Fruit fly (Drosophila melanogaster) whole organism, embryonic: ENCODE measurements around the gene CG8292.

Experiments
- Aef1 ChIP-seq: fragments of 200-800 bp; sonication (Bioruptor generic); IDR thresholded peaks from 3 replicates; pipeline ENCODE4 v1.3.6; 2022; ENCODE audit warnings: missing biosample characterization, missing genetic modification characterization
- B-H1 ChIP-seq: fragments of 200-800 bp; sonication (Bioruptor generic); IDR thresholded peaks from 3 replicates; pipeline ENCODE4 v1.3.6; 2022; ENCODE audit warnings: missing biosample characterization, missing genetic modification characterization
- B-H2 ChIP-seq: fragments of 200-800 bp; sonication (Bioruptor generic); optimal IDR thresholded peaks from 2 replicates; lab custom pipeline; 2018; ENCODE audit warnings: missing biosample characterization, mild to moderate bottlenecking, missing genetic modification characterization
- CG10321 ChIP-seq: fragments of 200-800 bp; sonication (Bioruptor generic); IDR thresholded peaks from 2 replicates; pipeline ENCODE4 v1.3.6; 2022; ENCODE audit warnings: missing biosample characterization, missing genetic modification characterization
- CG12071 ChIP-seq: fragments of 200-800 bp; sonication (Bioruptor generic); optimal IDR thresholded peaks from 3 replicates; lab custom pipeline; 2018; ENCODE audit warnings: missing biosample characterization, mild to moderate bottlenecking, missing genetic modification characterization
- CG12299 ChIP-seq: fragments of 200-800 bp; sonication (Bioruptor generic); optimal IDR thresholded peaks from 2 replicates; lab custom pipeline; 2018; ENCODE audit warnings: missing biosample characterization, mild to moderate bottlenecking, missing genetic modification characterization
- CG1233 ChIP-seq: fragments of 200-800 bp; sonication (Bioruptor generic); optimal IDR thresholded peaks from 4 replicates; lab custom pipeline; 2018; ENCODE audit warnings: missing biosample characterization, mild to moderate bottlenecking, missing genetic modification characterization
- CG13894 ChIP-seq: fragments of 200-800 bp; sonication (Bioruptor generic); optimal IDR thresholded peaks from 3 replicates; lab custom pipeline; 2018; ENCODE audit warnings: missing biosample characterization, mild to moderate bottlenecking, missing genetic modification characterization, moderate library complexity
- CG16815 ChIP-seq: fragments of 200-800 bp; sonication (Bioruptor generic); optimal IDR thresholded peaks from 3 replicates; lab custom pipeline; 2017; ENCODE audit warnings: missing biosample characterization, mild to moderate bottlenecking, missing genetic modification characterization
- CG18262 ChIP-seq: fragments of 200-800 bp; optimal IDR thresholded peaks from 3 replicates; lab custom pipeline; 2019; ENCODE audit warnings: missing biosample characterization, mild to moderate bottlenecking, missing genetic modification characterization, moderate library complexity
- CG3065 ChIP-seq: fragments of 200-800 bp; sonication (Bioruptor generic); optimal IDR thresholded peaks from 2 replicates; lab custom pipeline; 2016; ENCODE audit warnings: missing biosample characterization, missing genetic modification characterization
- CG31388 ChIP-seq: fragments of 200-800 bp; sonication (Bioruptor generic); optimal IDR thresholded peaks from 2 replicates; lab custom pipeline; 2016; ENCODE audit warnings: missing biosample characterization, missing genetic modification characterization
- CG34224 ChIP-seq: fragments of 200-800 bp; sonication (Bioruptor generic); IDR thresholded peaks from 3 replicates; pipeline ENCODE4 v1.3.6; 2022; ENCODE audit warnings: missing biosample characterization, missing genetic modification characterization; ENCODE audit not compliant: partially characterized antibody
- CG34376 ChIP-seq: fragments of 200-800 bp; sonication (Bioruptor generic); optimal IDR thresholded peaks from 2 replicates; lab custom pipeline; 2018; ENCODE audit warnings: missing biosample characterization, mild to moderate bottlenecking, missing genetic modification characterization
- CG34422 ChIP-seq: fragments of 200-800 bp; sonication (Bioruptor generic); IDR thresholded peaks from 3 replicates; pipeline ENCODE4 v1.3.6; 2022; ENCODE audit warnings: missing biosample characterization, missing genetic modification characterization
- CG3995 ChIP-seq: fragments of 200-800 bp; sonication (Bioruptor generic); optimal IDR thresholded peaks from 3 replicates; lab custom pipeline; 2016; ENCODE audit warnings: missing biosample characterization, missing genetic modification characterization
- CG43689 ChIP-seq: fragments of 200-800 bp; sonication (Bioruptor generic); IDR thresholded peaks from 2 replicates; pipeline ENCODE4 v1.3.6; 2022; ENCODE audit warnings: missing biosample characterization, missing genetic modification characterization
- CG7372 ChIP-seq: fragments of 200-800 bp; sonication (Bioruptor generic); IDR thresholded peaks from 2 replicates; pipeline ENCODE4 v1.3.6; 2022; ENCODE audit warnings: missing biosample characterization, missing genetic modification characterization
- CG7963 ChIP-seq: fragments of 200-800 bp; sonication (Bioruptor generic); IDR thresholded peaks from 3 replicates; pipeline ENCODE4 v1.3.6; 2022; ENCODE audit warnings: missing biosample characterization, missing genetic modification characterization; ENCODE audit not compliant: partially characterized antibody
- CG8281 ChIP-seq: fragments of 200-800 bp; sonication (Bioruptor generic); optimal IDR thresholded peaks from 2 replicates; lab custom pipeline; 2018; ENCODE audit warnings: missing biosample characterization, mild to moderate bottlenecking, missing genetic modification characterization, moderate library complexity
- CG9932 ChIP-seq: fragments of 200-800 bp; sonication (Bioruptor generic); IDR thresholded peaks from 2 replicates; pipeline ENCODE4 v1.3.6; 2022; ENCODE audit warnings: missing biosample characterization, missing genetic modification characterization
- CHES-1-like ChIP-seq: fragments of 200-800 bp; sonication (Bioruptor generic); optimal IDR thresholded peaks from 2 replicates; lab custom pipeline; 2016; ENCODE audit warnings: missing biosample characterization, missing genetic modification characterization
- Chrac-16 ChIP-seq: fragments of 200-800 bp; sonication (Bioruptor generic); optimal IDR thresholded peaks from 3 replicates; lab custom pipeline; 2016; ENCODE audit warnings: missing biosample characterization, missing genetic modification characterization
- D19B ChIP-seq: fragments of 200-800 bp; sonication (Bioruptor generic); optimal IDR thresholded peaks from 2 replicates; lab custom pipeline; 2017; ENCODE audit warnings: missing biosample characterization, mild to moderate bottlenecking, missing genetic modification characterization
- Dbx ChIP-seq: fragments of 200-800 bp; sonication (Bioruptor generic); IDR thresholded peaks from 3 replicates; pipeline ENCODE4 v1.3.6; 2022; ENCODE audit warnings: missing biosample characterization, missing genetic modification characterization
- Eip74EF ChIP-seq, 2 experiments: fragments of 200-800 bp in 1 of 2; fragments of >200 bp in 1 of 2; sonication (Bioruptor generic) in 1 of 2; optimal IDR thresholded peaks; 2 replicates each; lab custom pipeline; 2017 to 2019; ENCODE audit warnings: missing biosample characterization in 2 of 2, missing genetic modification characterization in 2 of 2, mild to moderate bottlenecking in 1 of 2, moderate library complexity in 1 of 2
- Fer3 ChIP-seq: fragments of 200-800 bp; sonication (Bioruptor generic); optimal IDR thresholded peaks from 2 replicates; lab custom pipeline; 2018; ENCODE audit warnings: missing biosample characterization, mild to moderate bottlenecking, missing genetic modification characterization, moderate library complexity
- H15 ChIP-seq: fragments of 200-800 bp; sonication (Bioruptor generic); IDR thresholded peaks from 3 replicates; pipeline ENCODE4 v1.3.6; 2022; ENCODE audit warnings: missing biosample characterization, missing genetic modification characterization
- HHEX ChIP-seq: fragments of 200-800 bp; sonication (Bioruptor generic); optimal IDR thresholded peaks from 3 replicates; lab custom pipeline; 2017; ENCODE audit warnings: missing biosample characterization, mild to moderate bottlenecking, missing genetic modification characterization, missing genetic modification reagents
- Hsf ChIP-seq: fragments of 200-800 bp; sonication (Bioruptor generic); optimal IDR thresholded peaks from 3 replicates; lab custom pipeline; 2016; ENCODE audit warnings: missing biosample characterization, missing genetic modification characterization
- PHDP ChIP-seq: fragments of 200-800 bp; sonication (Bioruptor generic); optimal IDR thresholded peaks from 3 replicates; lab custom pipeline; 2018; ENCODE audit warnings: missing biosample characterization, mild to moderate bottlenecking, missing genetic modification characterization, moderate library complexity
- Rfx ChIP-seq: fragments of 200-800 bp; sonication (Bioruptor generic); IDR thresholded peaks from 2 replicates; pipeline ENCODE4 v1.3.6; 2022; ENCODE audit warnings: missing biosample characterization, missing genetic modification characterization
- Sox102F ChIP-seq: fragments of 200-800 bp; sonication (Bioruptor generic); optimal IDR thresholded peaks from 2 replicates; lab custom pipeline; 2018; ENCODE audit warnings: missing biosample characterization, mild to moderate bottlenecking, missing genetic modification characterization, moderate library complexity
- Taf1 ChIP-seq: fragments of 200-800 bp; sonication (Bioruptor generic); IDR thresholded peaks from 2 replicates; pipeline ENCODE4 v1.3.6; 2022; ENCODE audit warnings: missing biosample characterization, missing genetic modification characterization
- Usf ChIP-seq: fragments of 200-800 bp; sonication (Bioruptor generic); optimal IDR thresholded peaks from 2 replicates; lab custom pipeline; 2017; ENCODE audit warnings: missing genotype, missing biosample characterization, missing genetic modification characterization
- ab ChIP-seq: fragments of 200-800 bp; sonication (Bioruptor generic); optimal IDR thresholded peaks from 2 replicates; lab custom pipeline; 2016; ENCODE audit warnings: missing biosample characterization, missing genetic modification characterization
- caup ChIP-seq: fragments of 200-800 bp; sonication (Bioruptor generic); optimal IDR thresholded peaks from 3 replicates; lab custom pipeline; 2017; ENCODE audit warnings: missing biosample characterization, mild to moderate bottlenecking, missing genetic modification characterization, moderate library complexity; ENCODE audit not compliant: severe bottlenecking
- corto ChIP-seq: fragments of 200-800 bp; sonication (Bioruptor generic); optimal IDR thresholded peaks from 2 replicates; lab custom pipeline; 2016; ENCODE audit warnings: missing biosample characterization, mild to moderate bottlenecking, missing genetic modification characterization, moderate library complexity
- fd96Cb ChIP-seq: fragments of 200-800 bp; sonication (Bioruptor generic); optimal IDR thresholded peaks from 2 replicates; lab custom pipeline; 2018; ENCODE audit warnings: missing biosample characterization, mild to moderate bottlenecking, missing genetic modification characterization, moderate library complexity
- hbn ChIP-seq: fragments of 200-800 bp; sonication (Bioruptor generic); IDR thresholded peaks from 2 replicates; pipeline ENCODE4 v1.3.6; 2022; ENCODE audit warnings: missing biosample characterization, missing genetic modification characterization; ENCODE audit not compliant: partially characterized antibody
- jumu ChIP-seq: fragments of 200-800 bp; sonication (Bioruptor generic); optimal IDR thresholded peaks from 3 replicates; lab custom pipeline; 2016; ENCODE audit warnings: missing biosample characterization, missing genetic modification characterization
- mirr ChIP-seq: fragments of 200-800 bp; sonication (Bioruptor generic); optimal IDR thresholded peaks from 3 replicates; lab custom pipeline; 2018; ENCODE audit warnings: missing biosample characterization, mild to moderate bottlenecking, missing genetic modification characterization
- p53 ChIP-seq: fragments of 200-800 bp; sonication (Bioruptor generic); optimal IDR thresholded peaks from 2 replicates; lab custom pipeline; 2016; ENCODE audit warnings: missing biosample characterization, missing genetic modification characterization
- sens ChIP-seq: fragments of 200-800 bp; sonication (Bioruptor generic); peaks from one replicate; lab custom pipeline; 2016; ENCODE audit warnings: missing biosample characterization, missing genetic modification characterization
- sna ChIP-seq: fragments of 200-800 bp; sonication (Bioruptor generic); IDR thresholded peaks from 2 replicates; pipeline ENCODE4 v1.3.6; 2022; ENCODE audit warnings: missing biosample characterization, missing genetic modification characterization; ENCODE audit not compliant: partially characterized antibody
- sqz ChIP-seq: fragments of 200-800 bp; sonication (Bioruptor generic); optimal IDR thresholded peaks from 3 replicates; lab custom pipeline; 2018; ENCODE audit warnings: missing biosample characterization, mild to moderate bottlenecking, missing genetic modification characterization
- ssp ChIP-seq: fragments of 200-800 bp; sonication (Bioruptor generic); IDR thresholded peaks from 2 replicates; pipeline ENCODE4 v1.3.6; 2022; ENCODE audit warnings: missing biosample characterization, missing genetic modification characterization
- stc ChIP-seq: fragments of 200-800 bp; sonication (Bioruptor generic); IDR thresholded peaks from 2 replicates; pipeline ENCODE4 v1.3.6; 2022; ENCODE audit warnings: missing biosample characterization, missing genetic modification characterization
- stwl ChIP-seq: fragments of 200-800 bp; sonication (Bioruptor generic); optimal IDR thresholded peaks from 3 replicates; lab custom pipeline; 2018; ENCODE audit warnings: missing biosample characterization, mild to moderate bottlenecking, missing genetic modification characterization, moderate library complexity
- zen2 ChIP-seq: fragments of 200-800 bp; sonication (Bioruptor generic); IDR thresholded peaks from 3 replicates; pipeline ENCODE4 v1.3.6; 2022; ENCODE audit warnings: missing biosample characterization, missing genetic modification characterization; ENCODE audit not compliant: partially characterized antibody

The CG8292 gene

dm6 chr2L:8211070-8211469 lies 6.7 kb downstream of the CG8292 start, which contains the start of gene Ssb-c31a (continued):
- TF ChIP-seq ab (GFP tag; lab: Kevin White, UChicago) (no peak), PHDP (tag; lab: Kevin White, UChicago) (peak; percentile 43), B-H1 (no peak), corto (GFP tag; lab: Kevin White, UChicago) (no peak), Eip74EF (GFP tag; optimal IDR thresholded peaks at IDR 0.05; lab: Kevin White, UChicago) (no peak), mirr (GFP tag; lab: Kevin White, UChicago) (no peak), Dbx (GFP tag; lab: Robert Waterston, UW) (peak; percentile 63), p53 (GFP tag; lab: Kevin White, UChicago) (peak; percentile 36), CG34422 (peak; percentile 29; the same call in 1 of the 3 replicates), Hsf (peak; percentile 62), CG10321 (GFP tag; lab: Robert Waterston, UW) (no peak), fd96Cb (no peak), CG1233 (peak; percentile 31), caup (peak; percentile 47), CG12299 (peak; percentile 60), Sox102F (GFP tag; lab: Kevin White, UChicago) (no peak), CHES-1-like (GFP tag; lab: Kevin White, UChicago) (peak; percentile 39), jumu (GFP tag; lab: Kevin White, UChicago) (peak; percentile 7), CG31388 (no peak), H15 (GFP tag; lab: Robert Waterston, UW) (no peak), CG34224 (GFP tag; lab: Robert Waterston, UW) (peak; percentile 77), Chrac-16 (GFP tag; lab: Kevin White, UChicago) (peak; percentile 62), CG3995 (GFP tag; lab: Kevin White, UChicago) (peak; percentile 46), CG7963 (GFP tag; lab: Robert Waterston, UW) (no peak), ssp (GFP tag; lab: Robert Waterston, UW) (no peak), sens (GFP tag; lab: Kevin White, UChicago) (peak; percentile 93), hbn (peak; percentile 74), HHEX (GFP tag; lab: Kevin White, UChicago) (peak; percentile 51), CG43689 (no peak), CG12071 (GFP tag; lab: Kevin White, UChicago) (no peak), CG18262 (peak; percentile 58), CG34376 (GFP tag; lab: Kevin White, UChicago) (peak; percentile 64), CG9932 (GFP tag; lab: Robert Waterston, UW) (peak; percentile 81), stc (GFP tag; lab: Robert Waterston, UW) (no peak), sna (peak; percentile 63; the same call in 1 of the 2 replicates), CG13894 (tag; lab: Kevin White, UChicago) (no peak), Usf (GFP tag; lab: Kevin White, UChicago) (no peak), Taf1 (GFP tag; lab: Robert Waterston, UW) (no peak), CG8281 (no peak), Fer3 (peak; percentile 11), B-H2 (peak; percentile 86), CG3065 (GFP tag; lab: Kevin White, UChicago) (no peak), CG16815 (peak; percentile 10), sqz (GFP tag; lab: Kevin White, UChicago) (no peak), D19B (GFP tag; lab: Kevin White, UChicago) (no peak), stwl (tag; lab: Kevin White, UChicago) (peak; percentile 82), Rfx (GFP tag; lab: Robert Waterston, UW) (peak; percentile 64), CG7372 (0 out of 2 replicates have a peak, but pooled peaks have one; percentile 9), Aef1 (GFP tag; lab: Robert Waterston, UW) (0 out of 3 replicates have a peak, but pooled peaks have one; percentile 14), zen2 (GFP tag; lab: Robert Waterston, UW) (peak; percentile 28; the same call in 1 of the 3 replicates)
